Fruit fly (Drosophila melanogaster) whole organism, embryonic: ENCODE results near the gene CG10137.

Experiments used
- Abd-B ChIP-seq: fragments of 200-800 bp; sonication (Bioruptor generic); optimal IDR thresholded peaks from 2 replicates; lab custom pipeline; 2018; ENCODE audit warnings: missing biosample characterization, mild to moderate bottlenecking, missing genetic modification characterization, moderate library complexity
- Asciz ChIP-seq: fragments of 200-800 bp; sonication (Bioruptor generic); optimal IDR thresholded peaks from 2 replicates; lab custom pipeline; 2017; ENCODE audit warnings: missing biosample characterization, mild to moderate bottlenecking, missing genetic modification characterization, missing genetic modification reagents
- BEAF-32 ChIP-seq: fragments of 200-800 bp; sonication (Bioruptor generic); optimal IDR thresholded peaks from 3 replicates; lab custom pipeline; 2017; ENCODE audit warnings: missing biosample characterization, missing genetic modification characterization, mild to moderate bottlenecking, moderate library complexity, missing genetic modification reagents
- Bteb2 ChIP-seq: fragments of 200-800 bp; sonication (Bioruptor generic); optimal IDR thresholded peaks from 2 replicates; lab custom pipeline; 2016; ENCODE audit warnings: missing biosample characterization, missing genetic modification characterization
- CG11723 ChIP-seq: fragments of 200-800 bp; sonication (Bioruptor generic); optimal IDR thresholded peaks from 2 replicates; lab custom pipeline; 2017; ENCODE audit warnings: missing biosample characterization, mild to moderate bottlenecking, missing genetic modification characterization
- CG1233 ChIP-seq: fragments of 200-800 bp; sonication (Bioruptor generic); optimal IDR thresholded peaks from 4 replicates; lab custom pipeline; 2018; ENCODE audit warnings: missing biosample characterization, mild to moderate bottlenecking, missing genetic modification characterization
- CG13287 ChIP-seq: fragments of 200-800 bp; sonication (Bioruptor generic); IDR thresholded peaks from 2 replicates; pipeline ENCODE4 v1.3.6; 2022; ENCODE audit warnings: missing biosample characterization, missing genetic modification characterization; ENCODE audit not compliant: partially characterized antibody
- CG13296 ChIP-seq: fragments of 200-800 bp; sonication (Bioruptor generic); optimal IDR thresholded peaks from 3 replicates; lab custom pipeline; 2018; ENCODE audit warnings: missing biosample characterization, mild to moderate bottlenecking, missing genetic modification characterization
- CG15514 ChIP-seq: fragments of 200-800 bp; sonication (Bioruptor generic); optimal IDR thresholded peaks from 3 replicates; lab custom pipeline; 2017; ENCODE audit warnings: missing biosample characterization, missing genetic modification characterization, mild to moderate bottlenecking, moderate library complexity, missing genetic modification reagents
- CG16779 ChIP-seq: fragments of 200-800 bp; sonication (Bioruptor generic); IDR thresholded peaks from 2 replicates; pipeline ENCODE4 v1.3.6; 2022; ENCODE audit warnings: missing biosample characterization, missing genetic modification characterization
- CG18011 ChIP-seq: fragments of 200-800 bp; sonication (Bioruptor generic); optimal IDR thresholded peaks from 2 replicates; lab custom pipeline; 2017; ENCODE audit warnings: missing biosample characterization, missing genetic modification characterization, mild to moderate bottlenecking, moderate library complexity, missing genotype
- CG18599 ChIP-seq: fragments of 200-800 bp; sonication (Bioruptor generic); optimal IDR thresholded peaks from 3 replicates; lab custom pipeline; 2017; ENCODE audit warnings: missing biosample characterization, missing genetic modification characterization, mild to moderate bottlenecking, moderate library complexity, missing genetic modification reagents
- CG2116 ChIP-seq: fragments of 200-800 bp; sonication (Bioruptor generic); optimal IDR thresholded peaks from 3 replicates; lab custom pipeline; 2018; ENCODE audit warnings: missing biosample characterization, mild to moderate bottlenecking, missing genetic modification characterization
- CG32767 ChIP-seq: fragments of 200-800 bp; sonication (Bioruptor generic); IDR thresholded peaks from 2 replicates; pipeline ENCODE4 v1.3.6; 2022; ENCODE audit warnings: missing biosample characterization, missing genetic modification characterization
- CG4282 ChIP-seq: fragments of 200-800 bp; sonication (Bioruptor generic); optimal IDR thresholded peaks from 2 replicates; lab custom pipeline; 2016; ENCODE audit warnings: missing biosample characterization, missing genetic modification characterization
- CG6254 ChIP-seq: fragments of 200-800 bp; sonication (Bioruptor generic); optimal IDR thresholded peaks from 3 replicates; lab custom pipeline; 2017; ENCODE audit warnings: mild to moderate bottlenecking, missing biosample characterization, missing genetic modification reagents, missing genetic modification characterization
- CG8290 ChIP-seq, 3 experiments: fragments of 200-800 bp; sonication (Bioruptor generic); optimal IDR thresholded peaks; 2 replicates each; lab custom pipeline; 2016 to 2019; ENCODE audit warnings: missing biosample characterization in 3 of 3, missing genetic modification characterization in 3 of 3, mild to moderate bottlenecking in 2 of 3, moderate library complexity in 1 of 3
- CG8388 ChIP-seq: fragments of 200-800 bp; sonication (Bioruptor generic); optimal IDR thresholded peaks from 2 replicates; lab custom pipeline; 2019; ENCODE audit warnings: missing biosample characterization, mild to moderate bottlenecking, missing genetic modification characterization, moderate library complexity
- CTCF ChIP-seq: fragments of 200-800 bp; sonication (Bioruptor generic); optimal IDR thresholded peaks from 2 replicates; lab custom pipeline; 2017; ENCODE audit warnings: missing biosample characterization, mild to moderate bottlenecking, missing genetic modification characterization, moderate library complexity
- Deaf1 ChIP-seq: fragments of 200-800 bp; optimal IDR thresholded peaks from 3 replicates; lab custom pipeline; 2019; ENCODE audit warnings: missing biosample characterization, mild to moderate bottlenecking, missing genetic modification characterization, moderate library complexity
- Dek ChIP-seq: fragments of 200-800 bp; sonication (Bioruptor generic); optimal IDR thresholded peaks from 3 replicates; lab custom pipeline; 2019; ENCODE audit warnings: missing biosample characterization, mild to moderate bottlenecking, missing genetic modification characterization, moderate library complexity
- Ets97D ChIP-seq: fragments of 200-800 bp; sonication (Bioruptor generic); optimal IDR thresholded peaks from 3 replicates; lab custom pipeline; 2016; ENCODE audit warnings: missing biosample characterization, missing genetic modification characterization
- HmgZ ChIP-seq: fragments of 200-800 bp; sonication (Bioruptor generic); optimal IDR thresholded peaks from 2 replicates; lab custom pipeline; 2018; ENCODE audit warnings: missing biosample characterization, mild to moderate bottlenecking, missing genetic modification characterization
- Hr51 ChIP-seq, 2 experiments: fragments of 200-800 bp; sonication (Bioruptor generic); optimal IDR thresholded peaks; 2 replicates in 1 of 2; 3 replicates in 1 of 2; lab custom pipeline; 2016 to 2018; ENCODE audit warnings: missing biosample characterization in 2 of 2, missing genetic modification characterization in 2 of 2, mild to moderate bottlenecking in 1 of 2, moderate library complexity in 1 of 2
- MTF-1 ChIP-seq: fragments of 200-800 bp; sonication (Bioruptor generic); optimal IDR thresholded peaks from 2 replicates; lab custom pipeline; 2018; ENCODE audit warnings: missing biosample characterization, mild to moderate bottlenecking, missing genetic modification characterization, borderline replicate concordance
- Nf-YC ChIP-seq: fragments of 200-800 bp; optimal IDR thresholded peaks from 3 replicates; lab custom pipeline; 2019; ENCODE audit warnings: missing biosample characterization, mild to moderate bottlenecking, missing genetic modification characterization, moderate library complexity
- PHDP ChIP-seq: fragments of 200-800 bp; sonication (Bioruptor generic); optimal IDR thresholded peaks from 3 replicates; lab custom pipeline; 2018; ENCODE audit warnings: missing biosample characterization, mild to moderate bottlenecking, missing genetic modification characterization, moderate library complexity
- Ptx1 ChIP-seq: fragments of 200-800 bp; sonication (Bioruptor generic); IDR thresholded peaks from 2 replicates; pipeline ENCODE4 v1.3.6; 2022; ENCODE audit warnings: missing biosample characterization, missing genetic modification characterization
- Ssrp ChIP-seq: fragments of 200-800 bp; sonication (Bioruptor generic); optimal IDR thresholded peaks from 2 replicates; lab custom pipeline; 2018; ENCODE audit warnings: missing biosample characterization, mild to moderate bottlenecking, missing genetic modification characterization, moderate library complexity
- ap ChIP-seq: fragments of 200-800 bp; sonication (Bioruptor generic); IDR thresholded peaks from 2 replicates; pipeline ENCODE4 v1.3.6; 2022; ENCODE audit warnings: missing biosample characterization, missing genetic modification characterization
- ato ChIP-seq: fragments of 200-800 bp; sonication (Bioruptor generic); IDR thresholded peaks from 2 replicates; pipeline ENCODE4 v1.3.6; 2022; ENCODE audit warnings: missing biosample characterization, missing genetic modification characterization; ENCODE audit not compliant: partially characterized antibody
- bowl ChIP-seq: fragments of 200-800 bp; sonication (Bioruptor generic); IDR thresholded peaks from 2 replicates; pipeline ENCODE4 v1.3.6; 2022; ENCODE audit warnings: missing biosample characterization, missing genetic modification characterization
- crc ChIP-seq: fragments of 200-800 bp; sonication (Bioruptor generic); optimal IDR thresholded peaks from 2 replicates; lab custom pipeline; 2016; ENCODE audit warnings: missing biosample characterization, missing genetic modification characterization
- gt ChIP-seq: fragments of 200-800 bp; sonication (Bioruptor generic); IDR thresholded peaks from 2 replicates; pipeline ENCODE4 v1.3.6; 2022; ENCODE audit warnings: missing biosample characterization, missing genetic modification characterization
- hb ChIP-seq: fragments of 200-800 bp; sonication (Bioruptor generic); IDR thresholded peaks from 3 replicates; pipeline ENCODE4 v1.3.6; 2022; ENCODE audit warnings: missing biosample characterization, missing genetic modification characterization; ENCODE audit not compliant: partially characterized antibody
- kah ChIP-seq: fragments of 200-800 bp; sonication (Bioruptor generic); optimal IDR thresholded peaks from 2 replicates; lab custom pipeline; 2018; ENCODE audit warnings: missing biosample characterization, mild to moderate bottlenecking, missing genetic modification characterization
- nau ChIP-seq: fragments of 200-800 bp; sonication (Bioruptor generic); optimal IDR thresholded peaks from 3 replicates; lab custom pipeline; 2017; ENCODE audit warnings: missing biosample characterization, mild to moderate bottlenecking, missing genetic modification characterization, missing genetic modification reagents
- onecut ChIP-seq: fragments of 200-800 bp; sonication (Bioruptor generic); IDR thresholded peaks from 2 replicates; pipeline ENCODE4 v1.3.6; 2022; ENCODE audit warnings: missing biosample characterization, missing genetic modification characterization
- prd ChIP-seq, 3 experiments: fragments of >200 bp in 2 of 3; fragments of 200-800 bp in 1 of 3; sonication (Bioruptor generic) in 1 of 3; optimal IDR thresholded peaks in 2 of 3; IDR thresholded peaks in 1 of 3; 2 replicates in 2 of 3; 3 replicates in 1 of 3; pipeline versions ENCODE4 v1.3.6 to Lab custom; 2017 to 2022; ENCODE audit warnings: missing biosample characterization in 1 of 3, missing genetic modification characterization in 1 of 3
- ranshi ChIP-seq: fragments of 200-800 bp; sonication (Bioruptor generic); IDR thresholded peaks from 2 replicates; pipeline ENCODE4 v1.3.6; 2022; ENCODE audit warnings: missing biosample characterization, missing genetic modification characterization
- scrt ChIP-seq: fragments of 200-800 bp; sonication (Bioruptor generic); optimal IDR thresholded peaks from 2 replicates; lab custom pipeline; 2018; ENCODE audit warnings: missing biosample characterization, mild to moderate bottlenecking, missing genetic modification characterization, moderate library complexity
- sna ChIP-seq: fragments of 200-800 bp; sonication (Bioruptor generic); IDR thresholded peaks from 2 replicates; pipeline ENCODE4 v1.3.6; 2022; ENCODE audit warnings: missing biosample characterization, missing genetic modification characterization; ENCODE audit not compliant: partially characterized antibody
- tgo ChIP-seq: fragments of 200-800 bp; sonication (Bioruptor generic); IDR thresholded peaks from 3 replicates; pipeline ENCODE4 v1.3.6; 2022; ENCODE audit warnings: missing biosample characterization, missing genetic modification characterization
- tll ChIP-seq, 2 experiments: fragments of 200-800 bp in 1 of 2; fragments of >200 bp in 1 of 2; sonication (Bioruptor generic) in 1 of 2; optimal IDR thresholded peaks; 2 replicates each; lab custom pipeline; 2017 to 2019; ENCODE audit warnings: missing biosample characterization in 2 of 2, missing genetic modification characterization in 2 of 2, mild to moderate bottlenecking in 1 of 2, moderate library complexity in 1 of 2
- twi ChIP-seq: fragments of 200-800 bp; optimal IDR thresholded peaks from 2 replicates; lab custom pipeline; 2019; ENCODE audit warnings: missing biosample characterization, mild to moderate bottlenecking, missing genetic modification characterization, moderate library complexity
- wek ChIP-seq: fragments of 200-800 bp; sonication (Bioruptor generic); optimal IDR thresholded peaks from 3 replicates; lab custom pipeline; 2018; ENCODE audit warnings: missing biosample characterization, mild to moderate bottlenecking, missing genetic modification characterization, moderate library complexity
- zen ChIP-seq: fragments of 200-800 bp; sonication (Bioruptor generic); optimal IDR thresholded peaks from 3 replicates; lab custom pipeline; 2018; ENCODE audit warnings: missing biosample characterization, mild to moderate bottlenecking, missing genetic modification characterization, moderate library complexity

The CG10137 gene

dm6 chr2L:19517154-19517814 lies 9.2 kb upstream of the CG10137 start, which contains the start of gene Hasp (continued):
- peak; percentile 29 for TF ChIP-seq CG1233 (GFP tag; lab: Kevin White, UChicago)
- no peak for TF ChIP-seq gt (GFP tag; lab: Robert Waterston, UW)
- TF ChIP-seq zen (tag; lab: Kevin White, UChicago): no peak
- TF ChIP-seq CG15514 (GFP tag; lab: Kevin White, UChicago): peak; percentile 19
- peak; percentile 87 for TF ChIP-seq sna (GFP tag; lab: Robert Waterston, UW)
- TF ChIP-seq CTCF (GFP tag; lab: Kevin White, UChicago): no peak
- peak; percentile 88 for TF ChIP-seq ato (GFP tag; lab: Robert Waterston, UW)
- TF ChIP-seq CG18011: peak; percentile 12
- peak; percentile 67; the same call in 2 of the 3 replicates for TF ChIP-seq tgo (GFP tag; lab: Robert Waterston, UW)
- TF ChIP-seq MTF-1: peak; percentile 4
- TF ChIP-seq scrt (GFP tag; lab: Kevin White, UChicago): no peak
- peak; percentile 51 for TF ChIP-seq Ptx1 (GFP tag; lab: Robert Waterston, UW)
- peak; percentile 48 for TF ChIP-seq Nf-YC
- TF ChIP-seq CG11723 (GFP tag; lab: Kevin White, UChicago): peak; percentile 13
- peak; percentile 53 for TF ChIP-seq CG18599
- TF ChIP-seq crc: no peak
- TF ChIP-seq prd (optimal IDR thresholded peaks at IDR 0.05; lab: Kevin White, UChicago): no peak
- TF ChIP-seq prd (GFP tag; IDR thresholded peaks at IDR 0.05; lab: Robert Waterston, UW): peak; percentile 36
- TF ChIP-seq wek: no peak
- no peak for TF ChIP-seq nau
- peak; percentile 41 for TF ChIP-seq Abd-B (GFP tag; lab: Kevin White, UChicago)
- peak; percentile 33 for TF ChIP-seq onecut
- peak; percentile 4 for TF ChIP-seq BEAF-32 (GFP tag; lab: Kevin White, UChicago)
- peak; percentile 77 for TF ChIP-seq CG13287 (GFP tag; lab: Robert Waterston, UW)
- no peak for TF ChIP-seq CG16779 (GFP tag; lab: Robert Waterston, UW)
- peak; percentile 46 for TF ChIP-seq Ssrp (tag; lab: Kevin White, UChicago)
- peak in 1 of 2 experiments; percentile 70 for TF ChIP-seq Hr51 (GFP tag; optimal IDR thresholded peaks at IDR 0.05; lab: Kevin White, UChicago)
- TF ChIP-seq bowl: no peak
- TF ChIP-seq CG6254 (GFP tag; lab: Kevin White, UChicago): peak; percentile 53
- peak; percentile 72 for TF ChIP-seq CG2116 (GFP tag; lab: Kevin White, UChicago)
- peak; percentile 61 for TF ChIP-seq PHDP (tag; lab: Kevin White, UChicago)
- TF ChIP-seq twi (tag; lab: Kevin White, UChicago): no peak
- TF ChIP-seq CG13296 (GFP tag; lab: Kevin White, UChicago): peak; percentile 37
- no peak for TF ChIP-seq Bteb2
- no peak for TF ChIP-seq CG4282 (GFP tag; lab: Kevin White, UChicago)
- TF ChIP-seq Dek (tag; lab: Kevin White, UChicago): peak; percentile 18
- TF ChIP-seq HmgZ: peak; percentile 18
- peak; percentile 33; the same call in 1 of the 2 replicates for TF ChIP-seq ranshi (GFP tag; lab: Robert Waterston, UW)
- TF ChIP-seq hb (GFP tag; lab: Robert Waterston, UW): peak; percentile 89
- peak; percentile 54 for TF ChIP-seq CG8290 (GFP tag; optimal IDR thresholded peaks at IDR 0.05; lab: Kevin White, UChicago)
- no peak for TF ChIP-seq CG8290 (tag; optimal IDR thresholded peaks at IDR 0.05; lab: Kevin White, UChicago)
- peak; percentile 55 for TF ChIP-seq Ets97D (GFP tag; lab: Kevin White, UChicago)
- no peak for TF ChIP-seq tll (GFP tag; optimal IDR thresholded peaks at IDR 0.05; lab: Kevin White, UChicago)
- TF ChIP-seq CG32767: 0 out of 2 replicates have a peak, but pooled peaks have one; percentile 23
- peak; percentile 50 for TF ChIP-seq ap (GFP tag; lab: Robert Waterston, UW)
- TF ChIP-seq Asciz: peak; percentile 58
- peak; percentile 59 for TF ChIP-seq CG8388
- peak; percentile 28 for TF ChIP-seq kah (GFP tag; lab: Kevin White, UChicago)
- TF ChIP-seq Deaf1 (tag; lab: Kevin White, UChicago): peak; percentile 47
